Worm (Caenorhabditis elegans) whole organism, midembryonic: ENCODE measurements around the gene nex-1.

ENCODE experiments used
- T22C8.4 ChIP-seq: fragments of 200-800 bp; sonication (Bioruptor generic); IDR thresholded peaks from 2 replicates; pipeline ENCODE4 v1.3.6; 2022; ENCODE audit warnings: missing genetic modification characterization, missing compliant biosample characterization
- cog-1 ChIP-seq: sonication (generic microtip); optimal IDR thresholded peaks from 2 replicates; lab custom pipeline; 2016; ENCODE audit warnings: missing genetic modification characterization, missing compliant biosample characterization
- flt-1 ChIP-seq: fragments of 200-800 bp; sonication (Bioruptor generic); IDR thresholded peaks from 2 replicates; pipeline ENCODE4 v1.3.6; 2022; ENCODE audit warnings: missing genetic modification characterization, missing compliant biosample characterization
- klf-2 ChIP-seq: fragments of 200-800 bp; sonication (Bioruptor generic); conservative IDR thresholded peaks from 2 replicates; pipeline ENCODE4 v1.3.6; 2022; ENCODE audit warnings: missing genetic modification reagents, missing genetic modification characterization, missing compliant biosample characterization
- med-1 ChIP-seq: sonication (generic microtip); optimal IDR thresholded peaks from 2 replicates; lab custom pipeline; 2017; ENCODE audit warnings: missing genetic modification characterization, mild to moderate bottlenecking, missing compliant biosample characterization, antibody characterized with exemption, missing genetic modification reagents; ENCODE audit not compliant: insufficient read depth
- ref-1 ChIP-seq: fragments of 200-800 bp; sonication (Bioruptor generic); conservative IDR thresholded peaks from 2 replicates; pipeline ENCODE4 v1.3.6; 2022; ENCODE audit warnings: missing genetic modification reagents, missing genetic modification characterization, missing compliant biosample characterization
- tab-1 ChIP-seq: fragments of 200-800 bp; sonication (Bioruptor generic); IDR thresholded peaks from 2 replicates; pipeline ENCODE4 v1.3.6; 2022; ENCODE audit warnings: missing genetic modification characterization, missing compliant biosample characterization
- ztf-23 ChIP-seq: fragments of 200-800 bp; sonication (Bioruptor generic); IDR thresholded peaks from 2 replicates; pipeline ENCODE4 v1.3.6; 2022; ENCODE audit warnings: missing genetic modification reagents, missing genetic modification characterization, missing compliant biosample characterization
- ztf-29 ChIP-seq: fragments of 200-800 bp; sonication (Bioruptor generic); IDR thresholded peaks from 2 replicates; pipeline ENCODE4 v1.3.6; 2022; ENCODE audit warnings: missing genetic modification reagents, missing genetic modification characterization, missing compliant biosample characterization

nex-1 gene

DNA sequence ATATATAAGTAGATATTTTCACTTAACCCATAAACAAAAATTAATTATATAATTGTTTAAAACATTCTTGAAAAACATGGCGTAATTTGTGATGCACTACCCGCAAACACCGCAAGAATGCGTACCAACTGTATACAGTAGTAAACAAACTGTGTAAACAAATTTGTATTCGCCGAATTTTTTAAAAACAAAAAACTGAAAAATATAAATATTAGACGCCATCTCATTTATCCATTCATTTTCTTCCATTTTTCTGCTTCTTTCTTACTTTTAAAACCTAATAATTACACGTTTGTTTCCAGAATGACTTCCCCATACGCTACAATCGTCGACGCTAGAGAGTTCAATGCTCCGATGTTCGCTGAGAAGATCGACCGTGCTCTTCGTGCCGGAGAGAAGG, at the start of gene nex-1:
Gene nex-1, plus strand, starts transcription at position 301 of the 400 bp plus-strand sequence.
- no peak for TF ChIP-seq cog-1 (tag; lab: Kevin White, UChicago)

DNA sequence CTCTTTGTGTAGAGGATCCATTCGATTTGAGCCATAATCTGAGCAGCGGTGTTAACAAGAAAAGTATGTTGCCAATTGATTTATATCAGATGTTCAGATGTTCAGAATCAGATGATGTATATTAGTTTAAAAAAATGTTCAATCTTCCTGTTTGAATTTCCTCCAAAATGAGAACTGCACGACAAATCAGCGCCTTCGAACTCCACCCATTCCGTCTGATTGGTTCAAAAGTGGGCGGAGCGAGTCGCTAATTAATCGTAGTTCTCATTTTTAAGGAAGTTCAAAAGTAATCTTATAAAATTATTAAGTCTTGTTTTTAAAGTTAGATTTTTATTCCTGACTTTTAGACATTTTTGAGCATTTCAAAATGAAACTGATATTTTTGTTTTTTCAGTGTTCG, 46.3 kb upstream of the nex-1 start:
- TF ChIP-seq ref-1 = no peak
- TF ChIP-seq ztf-23 (GFP tag; lab: Robert Waterston, UW) = no peak
- no peak for TF ChIP-seq klf-2 (GFP tag; lab: Robert Waterston, UW)
- TF ChIP-seq tab-1 (GFP tag; lab: Robert Waterston, UW) = no peak
- TF ChIP-seq ztf-29 (GFP tag; lab: Robert Waterston, UW) = no peak
- no peak for TF ChIP-seq T22C8.4 (GFP tag; lab: Robert Waterston, UW)
- no peak for TF ChIP-seq med-1 (GFP tag; lab: Kevin White, UChicago)
- no peak for TF ChIP-seq cog-1 (tag; lab: Kevin White, UChicago)
- TF ChIP-seq flt-1 (GFP tag; lab: Robert Waterston, UW) = no peak

DNA sequence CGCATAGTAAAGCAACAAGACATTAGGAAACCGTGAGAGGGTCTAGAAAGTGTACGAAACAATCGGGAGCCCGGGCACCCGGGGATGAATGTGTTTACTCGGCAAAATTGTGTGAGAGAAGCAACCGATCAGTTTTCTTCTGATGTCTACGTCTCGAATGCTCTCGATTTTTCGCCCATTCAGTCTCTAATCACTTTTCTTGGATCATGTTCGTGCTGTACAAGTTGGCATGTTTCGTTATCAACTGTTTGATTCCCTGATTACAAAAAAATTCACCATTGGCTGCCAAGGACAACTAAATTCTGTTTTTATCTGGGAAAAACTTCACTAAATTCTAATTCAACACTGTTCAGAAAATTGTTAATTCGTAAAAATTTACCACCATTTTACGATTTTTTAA, 44.8 kb upstream of the nex-1 start:
- TF ChIP-seq ztf-29 (GFP tag; lab: Robert Waterston, UW) (no peak), ztf-23 (GFP tag; lab: Robert Waterston, UW) (0 out of 2 replicates have a peak, but pooled peaks have one; percentile 40)

DNA sequence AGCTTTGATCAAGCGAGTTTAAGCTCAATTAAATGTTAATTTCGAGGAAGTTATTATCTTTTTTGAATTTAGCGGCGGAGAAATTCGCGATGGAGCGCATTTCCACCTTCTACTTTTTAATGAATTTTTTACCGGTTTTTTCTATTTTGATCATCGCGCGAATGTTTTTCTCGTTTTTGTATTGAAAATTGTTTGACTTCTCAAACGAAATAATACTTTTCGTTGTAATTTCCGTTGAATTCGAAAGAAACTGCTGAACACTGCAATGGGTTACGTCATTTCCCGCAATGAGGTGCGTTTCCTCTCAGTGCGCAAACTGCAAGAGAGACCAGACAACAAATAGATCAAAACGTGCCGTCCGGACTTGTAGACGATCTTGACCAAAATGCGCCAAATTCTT, 44.2 kb upstream of the nex-1 start:
- no peak for TF ChIP-seq klf-2 (GFP tag; lab: Robert Waterston, UW)
- TF ChIP-seq flt-1 (GFP tag; lab: Robert Waterston, UW) = no peak
- TF ChIP-seq ztf-23 (GFP tag; lab: Robert Waterston, UW) = no peak
- TF ChIP-seq tab-1 (GFP tag; lab: Robert Waterston, UW) = no peak
- TF ChIP-seq T22C8.4 (GFP tag; lab: Robert Waterston, UW) = no peak
- no peak for TF ChIP-seq ref-1

DNA sequence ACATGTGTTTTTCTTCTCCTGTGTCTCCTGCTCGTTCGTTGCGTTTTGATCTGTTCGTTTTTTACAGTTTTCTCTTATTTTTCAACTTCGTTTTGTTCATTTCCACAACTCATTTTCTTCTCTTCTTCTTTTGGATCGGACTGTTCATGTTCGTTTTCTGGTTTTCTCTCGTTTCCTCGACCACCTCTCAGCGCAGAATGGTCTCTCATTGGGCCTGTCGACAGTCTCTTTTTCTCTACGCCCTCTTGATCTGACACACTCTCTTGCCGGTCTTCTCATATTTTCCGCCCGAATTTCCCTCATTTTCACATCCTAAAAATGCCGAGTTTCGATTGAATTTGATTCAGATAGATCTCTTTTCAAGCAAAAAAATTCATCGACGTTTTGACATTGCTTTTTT, 43.8 kb upstream of the nex-1 start:
- TF ChIP-seq T22C8.4 (GFP tag; lab: Robert Waterston, UW) (no peak), ztf-23 (GFP tag; lab: Robert Waterston, UW) (no peak), cog-1 (tag; lab: Kevin White, UChicago) (no peak), ztf-29 (GFP tag; lab: Robert Waterston, UW) (no peak), tab-1 (GFP tag; lab: Robert Waterston, UW) (no peak)

DNA sequence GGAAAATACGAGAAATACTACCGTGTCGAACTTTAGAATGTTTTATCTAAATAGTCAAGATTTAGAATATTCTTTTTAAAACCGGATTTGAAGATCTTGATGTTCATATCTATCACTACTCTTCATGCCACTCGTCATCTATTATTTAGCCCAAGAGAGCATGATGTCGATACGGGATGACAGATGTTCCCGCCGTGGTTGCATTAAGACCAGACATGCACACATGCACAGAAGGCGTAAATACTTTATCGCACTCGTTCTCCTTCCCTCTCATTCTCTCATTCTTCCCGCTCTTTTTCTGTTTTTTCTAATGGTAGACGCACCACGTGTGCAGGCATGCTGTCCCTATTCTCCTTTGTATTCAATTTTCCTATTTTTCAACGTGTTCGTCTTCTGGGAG, 42.0 kb upstream of the nex-1 start:
- TF ChIP-seq ztf-29 (GFP tag; lab: Robert Waterston, UW) (no peak), T22C8.4 (GFP tag; lab: Robert Waterston, UW) (no peak), flt-1 (GFP tag; lab: Robert Waterston, UW) (no peak), ztf-23 (GFP tag; lab: Robert Waterston, UW) (no peak), med-1 (GFP tag; lab: Kevin White, UChicago) (no peak), cog-1 (tag; lab: Kevin White, UChicago) (no peak), klf-2 (GFP tag; lab: Robert Waterston, UW) (no peak), ref-1 (no peak), tab-1 (GFP tag; lab: Robert Waterston, UW) (no peak)

DNA sequence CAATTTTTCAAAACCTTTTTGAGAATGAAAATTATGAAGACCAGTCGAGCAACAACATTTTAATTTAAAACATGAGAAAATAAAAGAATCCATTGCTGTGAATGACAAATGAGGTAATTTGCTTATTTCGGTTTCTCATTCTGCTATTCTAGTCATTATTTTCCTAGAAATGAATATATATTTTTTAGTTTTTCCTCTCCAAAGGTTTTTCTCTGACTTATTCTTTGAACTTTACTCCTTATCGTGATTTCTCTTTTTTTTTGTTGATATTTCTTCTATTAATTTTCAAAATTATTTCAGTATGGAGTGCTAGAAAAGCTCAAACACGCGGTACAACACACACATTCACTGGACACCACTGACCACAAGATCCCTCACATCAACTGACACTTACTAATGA, 39.8 kb upstream of the nex-1 start, which contains the start of gene pup-2:
Gene pup-2, plus strand, starts transcription at position 301 of the 400 bp plus-strand sequence.
- TF ChIP-seq T22C8.4 (GFP tag; lab: Robert Waterston, UW) = no peak

DNA sequence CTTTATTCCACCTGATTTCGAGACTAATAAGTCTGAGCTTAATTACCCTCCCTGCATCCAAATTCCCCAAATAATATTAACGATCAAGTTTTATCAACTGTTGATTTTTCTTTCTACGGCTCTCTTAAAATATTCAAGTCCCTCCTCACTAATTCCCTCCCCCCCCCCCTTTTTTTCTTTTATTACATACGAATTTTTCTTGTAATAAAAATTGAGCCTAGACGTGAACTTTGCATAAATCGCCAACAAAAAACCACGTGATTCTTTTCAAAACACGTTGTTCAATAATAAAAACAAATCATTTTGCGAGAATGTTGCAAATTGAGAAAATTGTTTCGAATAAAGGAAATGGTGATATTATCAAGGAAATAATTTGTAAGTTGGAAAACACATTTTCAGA, 37.0 kb upstream of the nex-1 start, which contains the start of gene K10D2.8:
Gene K10D2.8, plus strand, starts transcription at position 301 of the 400 bp plus-strand sequence.
- no peak for TF ChIP-seq med-1 (GFP tag; lab: Kevin White, UChicago)
- no peak for TF ChIP-seq ref-1
- no peak for TF ChIP-seq cog-1 (tag; lab: Kevin White, UChicago)
- TF ChIP-seq ztf-23 (GFP tag; lab: Robert Waterston, UW) = no peak
- no peak for TF ChIP-seq T22C8.4 (GFP tag; lab: Robert Waterston, UW)
- TF ChIP-seq flt-1 (GFP tag; lab: Robert Waterston, UW) = no peak
- no peak for TF ChIP-seq ztf-29 (GFP tag; lab: Robert Waterston, UW)
- no peak for TF ChIP-seq tab-1 (GFP tag; lab: Robert Waterston, UW)
- TF ChIP-seq klf-2 (GFP tag; lab: Robert Waterston, UW) = no peak

DNA sequence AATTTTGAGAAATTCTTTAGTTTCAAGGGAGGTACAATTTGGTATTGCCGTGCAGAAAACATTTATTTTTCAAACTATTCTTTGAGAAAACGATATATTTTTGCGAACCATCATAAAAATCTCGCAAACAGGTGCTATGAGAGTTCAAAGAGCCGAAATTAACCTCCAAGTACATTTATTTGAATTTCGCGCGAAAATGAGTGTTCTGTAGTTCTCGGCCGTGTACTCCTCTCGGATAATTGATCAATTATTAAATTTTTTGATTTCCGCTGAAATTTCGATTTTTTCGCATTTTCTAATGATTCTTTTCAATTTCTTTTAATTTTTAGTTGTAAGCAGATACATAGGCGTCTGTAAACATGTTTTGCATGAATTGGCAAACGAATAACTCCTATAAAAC, 35.2 kb upstream of the nex-1 start:
- TF ChIP-seq T22C8.4 (GFP tag; lab: Robert Waterston, UW) (no peak), flt-1 (GFP tag; lab: Robert Waterston, UW) (peak; percentile 37; the same call in 1 of the 2 replicates), ztf-29 (GFP tag; lab: Robert Waterston, UW) (no peak)

DNA sequence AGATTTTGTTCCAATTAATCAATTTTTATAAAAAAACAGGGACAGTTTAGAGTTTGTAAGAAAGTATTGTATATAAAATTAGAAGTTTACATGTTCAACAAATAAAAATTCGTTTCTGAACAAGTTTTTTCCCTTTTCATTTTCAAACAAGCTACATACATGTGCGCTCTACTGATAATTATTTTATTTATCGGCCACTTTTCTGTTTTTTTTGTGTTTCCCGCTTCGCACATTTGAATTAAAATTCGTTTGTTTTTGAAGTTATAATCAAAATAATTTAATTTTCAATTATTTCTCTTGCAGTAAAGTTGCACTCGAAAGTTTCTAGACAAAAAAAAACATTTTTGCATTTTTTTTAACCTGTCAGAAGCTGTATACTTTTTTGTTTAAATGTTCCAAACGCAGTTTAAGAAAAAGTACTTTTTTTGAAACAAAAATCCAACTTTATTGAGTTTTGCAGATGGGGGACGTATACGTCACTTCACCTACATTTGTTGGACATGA, 34.7 kb upstream of the nex-1 start, which contains the start of gene hira-1:
Gene hira-1, plus strand, starts transcription at position 454 of the 504 bp plus-strand sequence.
- TF ChIP-seq klf-2 (GFP tag; lab: Robert Waterston, UW) (no peak), med-1 (GFP tag; lab: Kevin White, UChicago) (no peak), ref-1 (no peak), flt-1 (GFP tag; lab: Robert Waterston, UW) (no peak), cog-1 (tag; lab: Kevin White, UChicago) (no peak)

DNA sequence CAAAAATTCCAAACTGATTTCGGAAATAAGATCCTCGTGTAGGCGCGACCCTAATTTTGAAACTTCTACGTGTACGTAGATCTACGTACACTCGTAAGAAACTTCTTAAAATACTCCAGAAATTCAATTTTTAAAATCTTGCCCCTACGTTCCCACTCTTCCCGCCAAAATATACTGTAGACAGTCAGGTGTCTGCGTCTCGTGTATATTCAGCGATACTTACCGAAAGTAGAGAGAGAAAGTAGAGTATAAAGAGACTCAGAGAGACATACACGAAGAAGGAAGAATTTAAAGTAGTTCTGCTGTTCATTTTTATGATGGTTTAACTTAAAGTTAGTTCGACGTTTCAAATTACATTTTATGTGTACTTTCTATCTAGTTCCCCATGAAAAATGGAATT, 32.2 kb upstream of the nex-1 start:
- TF ChIP-seq ztf-29 (GFP tag; lab: Robert Waterston, UW) (no peak), tab-1 (GFP tag; lab: Robert Waterston, UW) (no peak), med-1 (GFP tag; lab: Kevin White, UChicago) (no peak), T22C8.4 (GFP tag; lab: Robert Waterston, UW) (no peak), cog-1 (tag; lab: Kevin White, UChicago) (no peak), ref-1 (no peak), klf-2 (GFP tag; lab: Robert Waterston, UW) (no peak)
